Worm (Caenorhabditis elegans) whole organism, early embryonic: Measurements from ENCODE around the gene msp-50.

ENCODE experiments used
- B0310.2 ChIP-seq: sonication (generic microtip); optimal IDR thresholded peaks from 2 replicates; lab custom pipeline; 2016; ENCODE audit warnings: mild to moderate bottlenecking, missing genetic modification characterization, missing compliant biosample characterization
- F13C5.2 ChIP-seq: sonication (generic microtip); optimal IDR thresholded peaks from 2 replicates; lab custom pipeline; 2017; ENCODE audit warnings: mild to moderate bottlenecking, missing genetic modification characterization, inconsistent platforms, missing compliant biosample characterization
- aly-1 ChIP-seq: sonication (generic microtip); optimal IDR thresholded peaks from 2 replicates; lab custom pipeline; 2016; ENCODE audit warnings: missing genetic modification characterization, missing compliant biosample characterization
- ama-1 ChIP-seq: fragments of 150-350 bp; optimal IDR thresholded peaks from 2 replicates; lab custom pipeline; 2014
- ceh-13 ChIP-seq: fragments of 200-800 bp; sonication (Bioruptor generic); optimal IDR thresholded peaks from 2 replicates; lab custom pipeline; 2018; ENCODE audit warnings: mild to moderate bottlenecking, missing genetic modification characterization, missing compliant biosample characterization
- ceh-36 ChIP-seq: sonication (generic microtip); optimal IDR thresholded peaks from 2 replicates; lab custom pipeline; 2016; ENCODE audit warnings: missing genetic modification characterization, inconsistent platforms, missing compliant biosample characterization
- ets-7 ChIP-seq: sonication (generic microtip); optimal IDR thresholded peaks from 2 replicates; lab custom pipeline; 2016; ENCODE audit warnings: missing genotype, missing genetic modification characterization, missing compliant biosample characterization
- flt-1 ChIP-seq: fragments of 200-800 bp; sonication (Bioruptor generic); IDR thresholded peaks from 2 replicates; pipeline ENCODE4 v1.3.6; 2022; ENCODE audit warnings: missing genetic modification characterization, missing compliant biosample characterization
- hmbx-1 ChIP-seq: sonication (generic microtip); optimal IDR thresholded peaks from 2 replicates; lab custom pipeline; 2016; ENCODE audit warnings: mild to moderate bottlenecking, missing genetic modification characterization, missing compliant biosample characterization
- hmg-4 ChIP-seq: fragments of 200-800 bp; sonication (Bioruptor generic); optimal IDR thresholded peaks from 2 replicates; lab custom pipeline; 2018; ENCODE audit warnings: mild to moderate bottlenecking, missing genetic modification characterization, missing compliant biosample characterization
- hnd-1 ChIP-seq: sonication (generic microtip); optimal IDR thresholded peaks from 2 replicates; lab custom pipeline; 2016; ENCODE audit warnings: missing genetic modification characterization, missing compliant biosample characterization
- pes-1 ChIP-seq: fragments of 200-800 bp; sonication (Bioruptor generic); IDR thresholded peaks from 2 replicates; pipeline ENCODE4 v1.3.6; 2022; ENCODE audit warnings: missing genetic modification reagents, missing genetic modification characterization, missing compliant biosample characterization
- scrt-1 ChIP-seq: fragments of 200-800 bp; sonication (Bioruptor generic); IDR thresholded peaks from 2 replicates; pipeline ENCODE4 v1.3.6; 2022; ENCODE audit warnings: missing genetic modification characterization, missing compliant biosample characterization
- sea-1 ChIP-seq: fragments of 200-800 bp; sonication (Bioruptor generic); conservative IDR thresholded peaks from 2 replicates; pipeline ENCODE4 v1.3.6; 2022; ENCODE audit warnings: missing genetic modification characterization, missing compliant biosample characterization
- tbx-11 ChIP-seq: fragments of 200-800 bp; sonication (Bioruptor generic); IDR thresholded peaks from 2 replicates; pipeline ENCODE4 v1.3.6; 2022; ENCODE audit warnings: missing genetic modification characterization, missing compliant biosample characterization
- tbx-37 ChIP-seq: fragments of 200-800 bp; sonication (Bioruptor generic); conservative IDR thresholded peaks from 2 replicates; pipeline ENCODE4 v1.3.6; 2022; ENCODE audit warnings: missing genetic modification reagents, missing genetic modification characterization, missing compliant biosample characterization
- tra-4 ChIP-seq: sonication (generic microtip); optimal IDR thresholded peaks from 2 replicates; lab custom pipeline; 2017; ENCODE audit warnings: missing genetic modification characterization, missing compliant biosample characterization

Gene msp-50

ce11 chrII:5181497-5181896 is 18.1 kb upstream of the msp-50 start:
- TF ChIP-seq pes-1 (GFP tag; lab: Robert Waterston, UW) (0 out of 2 replicates have a peak, but pooled peaks have one; percentile 10), ceh-13 (GFP tag; lab: Kevin White, UChicago) (no peak), tra-4 (no peak), ets-7 (no peak), F13C5.2 (tag; lab: Kevin White, UChicago) (peak; percentile 5), ama-1 (lab: Kevin White, UChicago) (no peak), scrt-1 (GFP tag; lab: Robert Waterston, UW) (no peak), hmg-4 (GFP tag; lab: Kevin White, UChicago) (peak; percentile 53), sea-1 (no peak), tbx-11 (GFP tag; lab: Robert Waterston, UW) (peak; percentile 54; the same call in 1 of the 2 replicates), aly-1 (peak; percentile 59), ceh-36 (tag; lab: Kevin White, UChicago) (no peak)

- no peak for TF ChIP-seq B0310.2 (tag; lab: Kevin White, UChicago)
- no peak for TF ChIP-seq hnd-1 (tag; lab: Kevin White, UChicago)
- TF ChIP-seq hmg-4 (GFP tag; lab: Kevin White, UChicago), result no peak
- TF ChIP-seq sea-1, result no peak
- no peak for TF ChIP-seq ama-1 (lab: Kevin White, UChicago)
- no peak for TF ChIP-seq tra-4
- TF ChIP-seq ceh-13 (GFP tag; lab: Kevin White, UChicago), result no peak
- no peak for TF ChIP-seq tbx-37 (GFP tag; lab: Robert Waterston, UW)
Measured at ce11 chrII:5182451-5182850, 17.1 kb upstream of the msp-50 start.

ce11 chrII:5183207-5183606 is 16.4 kb upstream of the msp-50 start:
- TF ChIP-seq pes-1 (GFP tag; lab: Robert Waterston, UW) (no peak), hnd-1 (tag; lab: Kevin White, UChicago) (no peak), flt-1 (no peak), hmbx-1 (tag; lab: Kevin White, UChicago) (no peak), sea-1 (no peak), scrt-1 (GFP tag; lab: Robert Waterston, UW) (no peak), ceh-13 (GFP tag; lab: Kevin White, UChicago) (no peak), B0310.2 (tag; lab: Kevin White, UChicago) (no peak), ceh-36 (tag; lab: Kevin White, UChicago) (no peak)

ce11 chrII:5184661-5185545 is 14.7 kb upstream of the msp-50 start:
- TF ChIP-seq B0310.2 (tag; lab: Kevin White, UChicago) (no peak), ama-1 (lab: Kevin White, UChicago) (no peak), hnd-1 (tag; lab: Kevin White, UChicago) (no peak), ceh-36 (tag; lab: Kevin White, UChicago) (no peak), sea-1 (no peak), tbx-37 (GFP tag; lab: Robert Waterston, UW) (no peak), F13C5.2 (tag; lab: Kevin White, UChicago) (no peak), scrt-1 (GFP tag; lab: Robert Waterston, UW) (no peak), tra-4 (no peak), pes-1 (GFP tag; lab: Robert Waterston, UW) (no peak), aly-1 (no peak), ceh-13 (GFP tag; lab: Kevin White, UChicago) (no peak)

ce11 chrII:5185955-5186539 is 13.6 kb upstream of the msp-50 start:
- no peak for TF ChIP-seq scrt-1 (GFP tag; lab: Robert Waterston, UW)
- TF ChIP-seq ceh-13 (GFP tag; lab: Kevin White, UChicago), result no peak
- no peak for TF ChIP-seq B0310.2 (tag; lab: Kevin White, UChicago)
- no peak for TF ChIP-seq ets-7
- no peak for TF ChIP-seq flt-1
- no peak for TF ChIP-seq tbx-11 (GFP tag; lab: Robert Waterston, UW)
- no peak for TF ChIP-seq tbx-37 (GFP tag; lab: Robert Waterston, UW)
- no peak for TF ChIP-seq tra-4
- no peak for TF ChIP-seq hnd-1 (tag; lab: Kevin White, UChicago)
- no peak for TF ChIP-seq F13C5.2 (tag; lab: Kevin White, UChicago)
- no peak for TF ChIP-seq hmg-4 (GFP tag; lab: Kevin White, UChicago)
- TF ChIP-seq ceh-36 (tag; lab: Kevin White, UChicago), result no peak
- no peak for TF ChIP-seq hmbx-1 (tag; lab: Kevin White, UChicago)
- TF ChIP-seq pes-1 (GFP tag; lab: Robert Waterston, UW), result no peak

ce11 chrII:5186870-5187269 is 12.7 kb upstream of the msp-50 start:
- TF ChIP-seq sea-1, result no peak
- no peak for TF ChIP-seq tbx-11 (GFP tag; lab: Robert Waterston, UW)
- TF ChIP-seq ets-7, result no peak
- no peak for TF ChIP-seq ama-1 (lab: Kevin White, UChicago)
- TF ChIP-seq B0310.2 (tag; lab: Kevin White, UChicago), result no peak
- TF ChIP-seq hmbx-1 (tag; lab: Kevin White, UChicago), result no peak
- no peak for TF ChIP-seq hnd-1 (tag; lab: Kevin White, UChicago)
- no peak for TF ChIP-seq hmg-4 (GFP tag; lab: Kevin White, UChicago)
- TF ChIP-seq scrt-1 (GFP tag; lab: Robert Waterston, UW), result no peak
- no peak for TF ChIP-seq ceh-13 (GFP tag; lab: Kevin White, UChicago)

ce11 chrII:5187469-5187868 is 12.1 kb upstream of the msp-50 start, which contains the start of gene crh-2:
Gene crh-2, minus strand, starts transcription at chrII:5187569.
- TF ChIP-seq ama-1 (lab: Kevin White, UChicago) (no peak), hmg-4 (GFP tag; lab: Kevin White, UChicago) (no peak), pes-1 (GFP tag; lab: Robert Waterston, UW) (no peak), tra-4 (no peak), tbx-11 (GFP tag; lab: Robert Waterston, UW) (no peak), F13C5.2 (tag; lab: Kevin White, UChicago) (no peak), ets-7 (no peak), ceh-36 (tag; lab: Kevin White, UChicago) (no peak), flt-1 (no peak), aly-1 (no peak), B0310.2 (tag; lab: Kevin White, UChicago) (no peak), tbx-37 (GFP tag; lab: Robert Waterston, UW) (no peak)
